Worm (Caenorhabditis elegans) whole organism, young adult: ENCODE data around the gene T10C6.7.

Source experiments
- B0261.1 ChIP-seq: sonication (generic microtip); optimal IDR thresholded peaks from 2 replicates; lab custom pipeline; 2016; ENCODE audit warnings: mild to moderate bottlenecking, missing genetic modification characterization, moderate library complexity, missing compliant biosample characterization
- dox-1 ChIP-seq: fragments of 200-800 bp; sonication (Bioruptor generic); IDR thresholded peaks from 2 replicates; pipeline ENCODE4 v1.3.6; 2022; ENCODE audit warnings: missing genetic modification reagents, missing genetic modification characterization, missing compliant biosample characterization
- efl-1 ChIP-seq: fragments of 150-350 bp; optimal IDR thresholded peaks from 2 replicates; lab custom pipeline; 2014; ENCODE audit warnings: missing biosample characterization, missing genetic modification reagents, missing genetic modification characterization
- him-1 ChIP-seq: sonication (generic microtip); optimal IDR thresholded peaks from 2 replicates; lab custom pipeline; 2016; ENCODE audit warnings: missing genotype, missing genetic modification reagents, missing genetic modification characterization, missing compliant biosample characterization
- hrde-1 ChIP-seq: sonication (generic microtip); optimal IDR thresholded peaks from 2 replicates; lab custom pipeline; 2016; ENCODE audit warnings: missing genetic modification characterization, mild to moderate bottlenecking, missing compliant biosample characterization, moderate library complexity, missing genotype, missing genetic modification reagents, borderline replicate concordance
- nfya-1 ChIP-seq: sonication (generic microtip); optimal IDR thresholded peaks from 2 replicates; lab custom pipeline; 2017; ENCODE audit warnings: antibody characterized with exemption, missing compliant biosample characterization, missing genetic modification characterization, borderline replicate concordance; ENCODE audit not compliant: insufficient read depth
- snpc-4 ChIP-seq, 5 experiments: fragments of 150-350 bp in 1 of 5; sonication (generic microtip) in 4 of 5; optimal IDR thresholded peaks; 2 replicates each; lab custom pipeline; 2014 to 2018; ENCODE audit warnings: missing genetic modification characterization in 5 of 5, missing biosample characterization in 3 of 5, antibody characterized with exemption in 2 of 5, mild to moderate bottlenecking in 2 of 5, missing compliant biosample characterization in 2 of 5, missing genotype in 2 of 5, moderate library complexity in 2 of 5, missing genetic modification reagents in 1 of 5
- unc-62 ChIP-seq: fragments of 150-350 bp; optimal IDR thresholded peaks from 2 replicates; lab custom pipeline; 2014; ENCODE audit warnings: missing biosample characterization, missing genetic modification reagents, missing genetic modification characterization

DNA sequence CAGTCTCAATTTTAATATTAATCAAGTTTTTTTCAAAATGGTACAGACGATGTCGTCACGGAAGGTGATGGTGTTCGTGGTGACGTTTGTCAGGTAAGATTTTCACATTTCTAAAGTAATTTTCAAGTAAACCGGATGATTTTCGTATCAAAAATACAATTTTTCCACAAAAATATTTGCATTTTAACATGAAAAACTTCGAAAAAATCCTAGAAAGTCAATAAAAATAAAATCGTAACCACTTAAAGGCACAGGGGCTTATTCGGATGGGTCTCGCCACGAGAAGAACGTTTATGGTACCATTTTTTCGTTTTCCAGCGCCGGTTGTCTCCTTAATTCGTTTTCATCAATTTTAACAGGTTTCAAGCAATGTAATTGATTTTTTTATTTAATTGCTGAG is 7.2 kb downstream of the T10C6.7 start, which contains the start of gene T10C6.6:
- TF ChIP-seq dox-1: no peak
- no peak for TF ChIP-seq unc-62 (GFP tag; lab: Kevin White, UChicago)
- no peak for TF ChIP-seq nfya-1 (tag; lab: Kevin White, UChicago)
- TF ChIP-seq him-1: peak; percentile 12
- TF ChIP-seq B0261.1 (tag; lab: Kevin White, UChicago): no peak
- TF ChIP-seq hrde-1: no peak
- no peak for TF ChIP-seq snpc-4 (GFP tag; optimal IDR thresholded peaks at IDR 0.05; lab: Kevin White, UChicago)
- peak in 2 of 4 experiments; percentile 24 to 35 for TF ChIP-seq snpc-4 (tag; optimal IDR thresholded peaks at IDR 0.05; lab: Kevin White, UChicago)
- TF ChIP-seq efl-1 (GFP tag; lab: Kevin White, UChicago): no peak
